Fruit fly (Drosophila melanogaster): ENCODE data around the gene Afti.
A peak's percentile ranks its signal among the peaks of the same experiment; 100 is the strongest.

Gene Afti

DNA sequence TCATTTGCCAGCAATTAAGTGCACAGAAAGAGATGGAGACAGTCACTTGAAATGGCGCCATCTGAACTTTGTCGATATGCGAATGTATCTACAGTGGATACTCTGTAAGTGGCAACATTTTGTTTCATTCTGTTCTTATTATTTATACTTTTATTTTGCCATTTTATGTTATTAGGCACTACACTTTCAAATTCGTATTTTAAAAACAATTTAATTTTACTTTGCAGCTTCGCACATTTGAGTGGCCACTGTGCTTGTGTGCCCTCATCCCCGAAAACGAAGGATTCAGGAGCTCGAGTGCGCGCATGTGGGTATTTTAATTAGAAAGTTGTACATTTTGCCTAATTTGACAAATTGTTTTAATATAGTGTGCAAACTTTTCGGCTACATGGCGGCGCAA, 30.9 kb upstream of the Afti start (continued):
- TF ChIP-seq ems (GFP tag; optimal IDR thresholded peaks at IDR 0.05) (peak; percentile 7), CG4328 (GFP tag; optimal IDR thresholded peaks at IDR 0.05) (no peak), Scr (GFP tag; IDR thresholded peaks at IDR 0.05; ENCODE audit: partially characterized antibody) (no peak), CG12659 (GFP tag; optimal IDR thresholded peaks at IDR 0.05) (no peak), Dad (GFP tag; optimal IDR thresholded peaks at IDR 0.05) (no peak), vfl (GFP tag; optimal IDR thresholded peaks at IDR 0.05) (no peak), mld (GFP tag; IDR thresholded peaks at IDR 0.05; ENCODE audit: partially characterized antibody) (no peak), ssp (GFP tag; IDR thresholded peaks at IDR 0.05) (peak; percentile 45; the same call in 1 of the 2 replicates), CG13424 (tag; optimal IDR thresholded peaks at IDR 0.05) (peak; percentile 51), phol (tag; optimal IDR thresholded peaks at IDR 0.05) (peak; percentile 46), vnd (GFP tag; IDR thresholded peaks at IDR 0.05; ENCODE audit: partially characterized antibody) (no peak), Hsf (GFP tag; optimal IDR thresholded peaks at IDR 0.05) (peak; percentile 48), CG14860 (GFP tag; IDR thresholded peaks at IDR 0.05; ENCODE audit: partially characterized antibody) (no peak), CG11695 (GFP tag; IDR thresholded peaks at IDR 0.05) (0 out of 3 replicates have a peak, but pooled peaks have one; percentile 25), Hr39 (optimal IDR thresholded peaks at IDR 0.05) (no peak), Trl (optimal IDR thresholded peaks at IDR 0.05) (no peak), Trl (GFP tag; optimal IDR thresholded peaks at IDR 0.05) (no peak), chif (GFP tag; optimal IDR thresholded peaks at IDR 0.05) (peak in 1 of 2 experiments; percentile 28), CG14965 (GFP tag; optimal IDR thresholded peaks at IDR 0.05; ENCODE audit: borderline replicate concordance) (no peak), nerfin-1 (tag; optimal IDR thresholded peaks at IDR 0.05) (peak; percentile 6), CG10565 (GFP tag; optimal IDR thresholded peaks at IDR 0.05) (no peak), CG4854 (GFP tag; optimal IDR thresholded peaks at IDR 0.05) (no peak), chm (GFP tag; IDR thresholded peaks at IDR 0.05) (0 out of 2 replicates have a peak, but pooled peaks have one; percentile 31), CG13287 (GFP tag; IDR thresholded peaks at IDR 0.05; ENCODE audit: partially characterized antibody) (no peak), Awh (GFP tag; IDR thresholded peaks at IDR 0.05) (peak; percentile 27; the same call in 1 of the 2 replicates), da (GFP tag; optimal IDR thresholded peaks at IDR 0.05) (no peak), Chrac-16 (GFP tag; optimal IDR thresholded peaks at IDR 0.05) (peak; percentile 45), unpg (GFP tag; optimal IDR thresholded peaks at IDR 0.05) (peak; percentile 40), Vsx1 (GFP tag; optimal IDR thresholded peaks at IDR 0.05) (no peak), bab2 (GFP tag; optimal IDR thresholded peaks at IDR 0.05) (peak; percentile 18), Asciz (GFP tag; optimal IDR thresholded peaks at IDR 0.05) (peak; percentile 6), CG3407 (GFP tag; optimal IDR thresholded peaks at IDR 0.05) (no peak), CG8924 (tag; optimal IDR thresholded peaks at IDR 0.05) (peak; percentile 35), CG12236 (GFP tag; optimal IDR thresholded peaks at IDR 0.05) (no peak), Neu2 (GFP tag; optimal IDR thresholded peaks at IDR 0.05; ENCODE audit: borderline replicate concordance) (no peak), Deaf1 (tag; optimal IDR thresholded peaks at IDR 0.05) (no peak), Bgb (GFP tag; IDR thresholded peaks at IDR 0.05; ENCODE audit: partially characterized antibody) (no peak), aop (GFP tag; IDR thresholded peaks at IDR 0.05) (no peak), gcm (GFP tag; optimal IDR thresholded peaks at IDR 0.05) (peak; percentile 22), lov (optimal IDR thresholded peaks at IDR 0.05) (no peak), lov (GFP tag; IDR thresholded peaks at IDR 0.05) (peak; percentile 42; the same call in 1 of the 3 replicates), Rfx (GFP tag; IDR thresholded peaks at IDR 0.05) (peak; percentile 40; the same call in 1 of the 2 replicates), MBD-R2 (GFP tag; IDR thresholded peaks at IDR 0.05) (peak; percentile 13; the same call in 1 of the 2 replicates), fu2 (GFP tag; optimal IDR thresholded peaks at IDR 0.05) (no peak), CG7357 (GFP tag; IDR thresholded peaks at IDR 0.05) (no peak), mam (GFP tag; optimal IDR thresholded peaks at IDR 0.05) (peak; percentile 32), CG16815 (GFP tag; optimal IDR thresholded peaks at IDR 0.05) (no peak), HmgD (GFP tag; optimal IDR thresholded peaks at IDR 0.05) (no peak), Mad (GFP tag; optimal IDR thresholded peaks at IDR 0.05) (no peak), ash1 (GFP tag; optimal IDR thresholded peaks at IDR 0.05) (no peak), Hr3 (GFP tag; optimal IDR thresholded peaks at IDR 0.05) (no peak)

Data from whole organism, embryonic.